Fruit fly (Drosophila melanogaster) whole organism, embryonic: ENCODE results near the gene CG12081.

ENCODE experiments used
- B-H2 ChIP-seq: fragments of 200-800 bp; sonication (Bioruptor generic); optimal IDR thresholded peaks from 2 replicates; lab custom pipeline; 2018; ENCODE audit warnings: missing biosample characterization, mild to moderate bottlenecking, missing genetic modification characterization
- CG1024 ChIP-seq: fragments of 200-800 bp; sonication (Bioruptor generic); IDR thresholded peaks from 2 replicates; pipeline ENCODE4 v1.3.6; 2022; ENCODE audit warnings: missing biosample characterization, missing genetic modification characterization
- CG10366 ChIP-seq: fragments of 200-800 bp; sonication (Bioruptor generic); IDR thresholded peaks from 2 replicates; pipeline ENCODE4 v1.3.6; 2022; ENCODE audit warnings: missing biosample characterization, missing genetic modification characterization
- CG10543 ChIP-seq: fragments of 200-800 bp; sonication (Bioruptor generic); optimal IDR thresholded peaks from 3 replicates; lab custom pipeline; 2017; ENCODE audit warnings: missing biosample characterization, mild to moderate bottlenecking, missing genetic modification characterization, moderate library complexity
- CG11093 ChIP-seq: fragments of 200-800 bp; sonication (Bioruptor generic); IDR thresholded peaks from 3 replicates; pipeline ENCODE4 v1.3.6; 2022; ENCODE audit warnings: missing biosample characterization, missing genetic modification characterization
- CG12659 ChIP-seq: fragments of 200-800 bp; sonication (Bioruptor generic); optimal IDR thresholded peaks from 3 replicates; lab custom pipeline; 2017; ENCODE audit warnings: mild to moderate bottlenecking, missing biosample characterization, missing genetic modification reagents, missing genetic modification characterization
- CG13123 ChIP-seq: fragments of 200-800 bp; sonication (Bioruptor generic); optimal IDR thresholded peaks from 2 replicates; lab custom pipeline; 2016; ENCODE audit warnings: missing biosample characterization, missing genetic modification characterization
- CG15011 ChIP-seq: fragments of 200-800 bp; sonication (Bioruptor generic); optimal IDR thresholded peaks from 3 replicates; lab custom pipeline; 2018; ENCODE audit warnings: missing biosample characterization, mild to moderate bottlenecking, missing genetic modification characterization
- CG1529 ChIP-seq: fragments of 200-800 bp; sonication (Bioruptor generic); optimal IDR thresholded peaks from 3 replicates; lab custom pipeline; 2018; ENCODE audit warnings: missing biosample characterization, missing genetic modification characterization
- CG1602 ChIP-seq: fragments of 200-800 bp; sonication (Bioruptor generic); optimal IDR thresholded peaks from 3 replicates; lab custom pipeline; 2016; ENCODE audit warnings: missing biosample characterization, missing genetic modification characterization
- CG17829 ChIP-seq: fragments of 200-800 bp; optimal IDR thresholded peaks from 2 replicates; lab custom pipeline; 2019; ENCODE audit warnings: missing biosample characterization, mild to moderate bottlenecking, missing genetic modification characterization, moderate library complexity
- CG18476 ChIP-seq: fragments of 200-800 bp; sonication (Bioruptor generic); optimal IDR thresholded peaks from 2 replicates; lab custom pipeline; 2016; ENCODE audit warnings: missing biosample characterization, mild to moderate bottlenecking, missing genetic modification characterization
- CG43689 ChIP-seq: fragments of 200-800 bp; sonication (Bioruptor generic); IDR thresholded peaks from 2 replicates; pipeline ENCODE4 v1.3.6; 2022; ENCODE audit warnings: missing biosample characterization, missing genetic modification characterization
- CG4424 ChIP-seq: fragments of 200-800 bp; sonication (Bioruptor generic); optimal IDR thresholded peaks from 3 replicates; lab custom pipeline; 2016; ENCODE audit warnings: missing biosample characterization, missing genetic modification characterization
- CG4730 ChIP-seq: fragments of 200-800 bp; sonication (Bioruptor generic); IDR thresholded peaks from 2 replicates; pipeline ENCODE4 v1.3.6; 2022; ENCODE audit warnings: missing biosample characterization, missing genetic modification characterization
- CG7745 ChIP-seq: fragments of 200-800 bp; sonication (Bioruptor generic); optimal IDR thresholded peaks from 2 replicates; lab custom pipeline; 2018; ENCODE audit warnings: missing biosample characterization, mild to moderate bottlenecking, missing genetic modification characterization, moderate library complexity
- CG7786 ChIP-seq: fragments of 200-800 bp; sonication (Bioruptor generic); optimal IDR thresholded peaks from 2 replicates; lab custom pipeline; 2016; ENCODE audit warnings: missing biosample characterization, missing genetic modification characterization
- CG7928 ChIP-seq: fragments of 200-800 bp; sonication (Bioruptor generic); optimal IDR thresholded peaks from 2 replicates; lab custom pipeline; 2017; ENCODE audit warnings: missing biosample characterization, mild to moderate bottlenecking, missing genetic modification characterization
- CG7987 ChIP-seq: fragments of 200-800 bp; sonication (Bioruptor generic); optimal IDR thresholded peaks from 2 replicates; lab custom pipeline; 2018; ENCODE audit warnings: missing biosample characterization, mild to moderate bottlenecking, missing genetic modification characterization, moderate library complexity
- Dbx ChIP-seq: fragments of 200-800 bp; sonication (Bioruptor generic); IDR thresholded peaks from 3 replicates; pipeline ENCODE4 v1.3.6; 2022; ENCODE audit warnings: missing biosample characterization, missing genetic modification characterization
- Dip3 ChIP-seq: fragments of 200-800 bp; sonication (Bioruptor generic); optimal IDR thresholded peaks from 3 replicates; lab custom pipeline; 2016; ENCODE audit warnings: missing biosample characterization, missing genetic modification characterization
- HLHmδ ChIP-seq: fragments of 200-800 bp; sonication (Bioruptor generic); optimal IDR thresholded peaks from 2 replicates; lab custom pipeline; 2018; ENCODE audit warnings: missing biosample characterization, mild to moderate bottlenecking, missing genetic modification characterization, moderate library complexity
- Hr3 ChIP-seq: fragments of 200-800 bp; sonication (Bioruptor generic); optimal IDR thresholded peaks from 3 replicates; lab custom pipeline; 2016; ENCODE audit warnings: missing biosample characterization, missing genetic modification characterization
- Hr39 ChIP-seq: fragments of >200 bp; optimal IDR thresholded peaks from 2 replicates; lab custom pipeline; 2017
- Hr51 ChIP-seq, 2 experiments: fragments of 200-800 bp; sonication (Bioruptor generic); optimal IDR thresholded peaks; 2 replicates in 1 of 2; 3 replicates in 1 of 2; lab custom pipeline; 2016 to 2018; ENCODE audit warnings: missing biosample characterization in 2 of 2, missing genetic modification characterization in 2 of 2, mild to moderate bottlenecking in 1 of 2, moderate library complexity in 1 of 2
- Med ChIP-seq: fragments of 200-800 bp; sonication (Bioruptor generic); peaks from one replicate; lab custom pipeline; 2016; ENCODE audit warnings: missing biosample characterization, missing genetic modification characterization, mild to moderate bottlenecking, inconsistent platforms, moderate library complexity
- Mes4 ChIP-seq: fragments of 200-800 bp; sonication (Bioruptor generic); optimal IDR thresholded peaks from 2 replicates; lab custom pipeline; 2016; ENCODE audit warnings: missing biosample characterization, missing genetic modification characterization
- Myb ChIP-seq: fragments of 200-800 bp; sonication (Bioruptor generic); optimal IDR thresholded peaks from 2 replicates; lab custom pipeline; 2016; ENCODE audit warnings: missing biosample characterization, missing genetic modification characterization
- NfI ChIP-seq: fragments of 200-800 bp; sonication (Bioruptor generic); optimal IDR thresholded peaks from 3 replicates; lab custom pipeline; 2018; ENCODE audit warnings: missing biosample characterization, mild to moderate bottlenecking, missing genetic modification characterization, moderate library complexity
- Six4 ChIP-seq: fragments of 200-800 bp; sonication (Bioruptor generic); optimal IDR thresholded peaks from 2 replicates; lab custom pipeline; 2016; ENCODE audit warnings: missing biosample characterization, missing genetic modification characterization
- Vsx1 ChIP-seq: fragments of 200-800 bp; sonication (Bioruptor generic); optimal IDR thresholded peaks from 2 replicates; lab custom pipeline; 2017; ENCODE audit warnings: missing biosample characterization, mild to moderate bottlenecking, missing genetic modification characterization, missing genetic modification reagents
- YL-1 ChIP-seq: fragments of 200-800 bp; sonication (Bioruptor generic); optimal IDR thresholded peaks from 3 replicates; lab custom pipeline; 2017; ENCODE audit warnings: missing biosample characterization, mild to moderate bottlenecking, missing genetic modification characterization
- ab ChIP-seq: fragments of 200-800 bp; sonication (Bioruptor generic); optimal IDR thresholded peaks from 2 replicates; lab custom pipeline; 2016; ENCODE audit warnings: missing biosample characterization, missing genetic modification characterization
- bowl ChIP-seq: fragments of 200-800 bp; sonication (Bioruptor generic); IDR thresholded peaks from 2 replicates; pipeline ENCODE4 v1.3.6; 2022; ENCODE audit warnings: missing biosample characterization, missing genetic modification characterization
- ci ChIP-seq: fragments of 200-800 bp; sonication (Bioruptor generic); IDR thresholded peaks from 3 replicates; pipeline ENCODE4 v1.3.6; 2022; ENCODE audit warnings: missing biosample characterization, missing genetic modification characterization
- dan ChIP-seq: fragments of 200-800 bp; sonication (Bioruptor generic); IDR thresholded peaks from 2 replicates; pipeline ENCODE4 v1.3.6; 2022; ENCODE audit warnings: missing biosample characterization, missing genetic modification characterization
- emc ChIP-seq: fragments of 200-800 bp; sonication (Bioruptor generic); optimal IDR thresholded peaks from 2 replicates; lab custom pipeline; 2016; ENCODE audit warnings: missing biosample characterization, missing genetic modification characterization
- ems ChIP-seq: fragments of 200-800 bp; sonication (Bioruptor generic); optimal IDR thresholded peaks from 3 replicates; lab custom pipeline; 2016; ENCODE audit warnings: missing biosample characterization, missing genetic modification characterization
- fru ChIP-seq: fragments of >200 bp; optimal IDR thresholded peaks from 2 replicates; lab custom pipeline; 2017
- hkb ChIP-seq, 2 experiments: fragments of 200-800 bp in 1 of 2; fragments of >200 bp in 1 of 2; sonication (Bioruptor generic) in 1 of 2; IDR thresholded peaks in 1 of 2; optimal IDR thresholded peaks in 1 of 2; 2 replicates each; pipeline versions ENCODE4 v1.3.6 to Lab custom; 2017 to 2022; ENCODE audit warnings: missing biosample characterization in 1 of 2, missing genetic modification characterization in 1 of 2
- hth ChIP-seq: fragments of >200 bp; optimal IDR thresholded peaks from 2 replicates; lab custom pipeline; 2017; ENCODE audit warnings: inconsistent platforms
- ind ChIP-seq: fragments of 200-800 bp; sonication (Bioruptor generic); optimal IDR thresholded peaks from 3 replicates; lab custom pipeline; 2016; ENCODE audit warnings: missing biosample characterization, missing genetic modification characterization
- inv ChIP-seq: fragments of 200-800 bp; sonication (Bioruptor generic); IDR thresholded peaks from 2 replicates; pipeline ENCODE4 v1.3.6; 2022; ENCODE audit warnings: missing biosample characterization, missing genetic modification characterization; ENCODE audit not compliant: partially characterized antibody
- lola ChIP-seq, 3 experiments: fragments of >200 bp in 2 of 3; fragments of 200-800 bp in 1 of 3; sonication (Bioruptor generic) in 1 of 3; optimal IDR thresholded peaks; 2 replicates each; lab custom pipeline; 2017 to 2019; ENCODE audit warnings: missing biosample characterization in 3 of 3, missing genetic modification characterization in 3 of 3, mild to moderate bottlenecking in 1 of 3, moderate library complexity in 1 of 3
- mld ChIP-seq: fragments of 200-800 bp; sonication (Bioruptor generic); IDR thresholded peaks from 3 replicates; pipeline ENCODE4 v1.3.6; 2022; ENCODE audit warnings: missing biosample characterization, missing genetic modification characterization; ENCODE audit not compliant: partially characterized antibody
- pan ChIP-seq, 4 experiments: fragments of >200 bp in 3 of 4; fragments of 200-800 bp in 1 of 4; sonication (Bioruptor generic) in 1 of 4; optimal IDR thresholded peaks in 3 of 4; IDR thresholded peaks in 1 of 4; 2 replicates each; pipeline versions ENCODE4 v1.3.6 to Lab custom; 2017 to 2022; ENCODE audit warnings: missing biosample characterization in 2 of 4, missing genetic modification characterization in 2 of 4, mixed read lengths in 1 of 4
- pzg ChIP-seq: fragments of 200-800 bp; sonication (Bioruptor generic); optimal IDR thresholded peaks from 3 replicates; lab custom pipeline; 2018; ENCODE audit warnings: missing biosample characterization, mild to moderate bottlenecking, missing genetic modification characterization, moderate library complexity
- row ChIP-seq: fragments of 200-800 bp; sonication (Bioruptor generic); IDR thresholded peaks from 3 replicates; pipeline ENCODE4 v1.3.6; 2022; ENCODE audit warnings: missing biosample characterization, missing genetic modification characterization
- sima ChIP-seq: fragments of 200-800 bp; sonication (Bioruptor generic); optimal IDR thresholded peaks from 2 replicates; lab custom pipeline; 2016; ENCODE audit warnings: missing biosample characterization, missing genetic modification characterization
- trh ChIP-seq: fragments of 200-800 bp; sonication (Bioruptor generic); optimal IDR thresholded peaks from 2 replicates; lab custom pipeline; 2016; ENCODE audit warnings: missing biosample characterization, missing genetic modification characterization
- zf30C ChIP-seq: fragments of 200-800 bp; sonication (Bioruptor generic); optimal IDR thresholded peaks from 3 replicates; lab custom pipeline; 2018; ENCODE audit warnings: missing biosample characterization, mild to moderate bottlenecking, missing genetic modification characterization

CG12081 gene

dm6 chrX:8606206-8606605 lies 17.6 kb downstream of the CG12081 start, which contains the start of gene Caf1-180 (continued):
- no peak for TF ChIP-seq CG7928
- TF ChIP-seq CG43689: no peak
- peak; percentile 39; the same call in 1 of the 3 replicates for TF ChIP-seq ci
- TF ChIP-seq CG7786: peak; percentile 47
- TF ChIP-seq CG12659: peak; percentile 35
- peak; percentile 72; the same call in 2 of the 3 replicates for TF ChIP-seq mld
- no peak for TF ChIP-seq Vsx1 (GFP tag; lab: Kevin White, UChicago)
- TF ChIP-seq Six4 (GFP tag; lab: Kevin White, UChicago): no peak
- TF ChIP-seq Hr51 (GFP tag; optimal IDR thresholded peaks at IDR 0.05; lab: Kevin White, UChicago): no peak
- no peak for TF ChIP-seq ems
- TF ChIP-seq Med (GFP tag; lab: Kevin White, UChicago): peak; percentile 84
- TF ChIP-seq CG10366 (GFP tag; lab: Robert Waterston, UW): no peak
- no peak for TF ChIP-seq fru (lab: Kevin White, UChicago)
- TF ChIP-seq Mes4: no peak
- no peak for TF ChIP-seq CG18476 (GFP tag; lab: Kevin White, UChicago)
- peak; percentile 15 for TF ChIP-seq NfI
- TF ChIP-seq CG7987 (GFP tag; lab: Kevin White, UChicago): no peak
- no peak for TF ChIP-seq CG1529 (GFP tag; lab: Kevin White, UChicago)
- no peak for TF ChIP-seq CG13123
- TF ChIP-seq Dip3 (GFP tag; lab: Kevin White, UChicago): peak; percentile 39
- peak; percentile 68 for TF ChIP-seq Myb (GFP tag; lab: Kevin White, UChicago)
- TF ChIP-seq CG7745 (tag; lab: Kevin White, UChicago): no peak
- no peak for TF ChIP-seq CG10543 (GFP tag; lab: Kevin White, UChicago)
- no peak for TF ChIP-seq CG15011 (GFP tag; lab: Kevin White, UChicago)
- TF ChIP-seq Hr3: no peak
- peak in 1 of 3 experiments; percentile 17 for TF ChIP-seq lola (GFP tag; optimal IDR thresholded peaks at IDR 0.05; lab: Kevin White, UChicago)
- no peak for TF ChIP-seq HLHmδ
- no peak for TF ChIP-seq zf30C (GFP tag; lab: Kevin White, UChicago)
- no peak for TF ChIP-seq bowl (GFP tag; lab: Robert Waterston, UW)
- no peak for TF ChIP-seq ab (GFP tag; lab: Kevin White, UChicago)
- no peak for TF ChIP-seq CG11093 (GFP tag; lab: Robert Waterston, UW)
- TF ChIP-seq hkb (optimal IDR thresholded peaks at IDR 0.05; lab: Kevin White, UChicago): no peak
- no peak for TF ChIP-seq hkb (GFP tag; IDR thresholded peaks at IDR 0.05; lab: Robert Waterston, UW)
- TF ChIP-seq pzg: peak; percentile 83
- no peak for TF ChIP-seq CG4730 (GFP tag; lab: Robert Waterston, UW)
- TF ChIP-seq inv (GFP tag; lab: Robert Waterston, UW): peak; percentile 78
- no peak for TF ChIP-seq sima (GFP tag; lab: Kevin White, UChicago)
- no peak for TF ChIP-seq pan (optimal IDR thresholded peaks at IDR 0.05; lab: Kevin White, UChicago)
- TF ChIP-seq pan (GFP tag; optimal IDR thresholded peaks at IDR 0.05 in 1 of 2, IDR thresholded peaks at IDR 0.05 in 1 of 2): no peak
- TF ChIP-seq Hr39: no peak
- TF ChIP-seq B-H2 (GFP tag; lab: Kevin White, UChicago): no peak
- TF ChIP-seq CG17829: peak; percentile 40
- no peak for TF ChIP-seq YL-1 (GFP tag; lab: Kevin White, UChicago)
- TF ChIP-seq row (GFP tag; lab: Robert Waterston, UW): peak; percentile 36; the same call in 2 of the 3 replicates
- TF ChIP-seq trh: no peak
- TF ChIP-seq CG1024 (GFP tag; lab: Robert Waterston, UW): no peak
- TF ChIP-seq ind (GFP tag; lab: Kevin White, UChicago): no peak
- no peak for TF ChIP-seq CG4424 (GFP tag; lab: Kevin White, UChicago)
- TF ChIP-seq dan: no peak
- no peak for TF ChIP-seq emc (GFP tag; lab: Kevin White, UChicago)
- TF ChIP-seq hth (lab: Kevin White, UChicago): no peak
- TF ChIP-seq Dbx (GFP tag; lab: Robert Waterston, UW): 0 out of 3 replicates have a peak, but pooled peaks have one; percentile 12
- TF ChIP-seq CG1602 (GFP tag; lab: Kevin White, UChicago): no peak
